Worm (Caenorhabditis elegans) whole organism, late embryonic: Measurements from ENCODE around the gene nspg-14.

Experiments
- K09A11.1 ChIP-seq: sonication (generic microtip); optimal IDR thresholded peaks from 2 replicates; lab custom pipeline; 2017; ENCODE audit warnings: antibody characterized with exemption, mild to moderate bottlenecking, missing genetic modification characterization, missing compliant biosample characterization; ENCODE audit not compliant: insufficient read depth
- T23F11.4 ChIP-seq: fragments of 200-800 bp; sonication (Bioruptor generic); optimal IDR thresholded peaks from 2 replicates; lab custom pipeline; 2018; ENCODE audit warnings: mild to moderate bottlenecking, missing genetic modification characterization, missing compliant biosample characterization
- ceh-30 ChIP-seq: fragments of 150-350 bp; optimal IDR thresholded peaks from 2 replicates; lab custom pipeline; 2014; ENCODE audit warnings: missing biosample characterization, missing genetic modification characterization
- fkh-10 ChIP-seq: fragments of 150-350 bp; optimal IDR thresholded peaks from 2 replicates; lab custom pipeline; 2014; ENCODE audit warnings: missing biosample characterization, missing genetic modification reagents, missing genetic modification characterization
- nhr-11 ChIP-seq: fragments of 150-350 bp; optimal IDR thresholded peaks from 2 replicates; lab custom pipeline; 2014; ENCODE audit warnings: missing biosample characterization, missing genetic modification characterization
- pros-1 ChIP-seq: fragments of 150-350 bp; optimal IDR thresholded peaks from 2 replicates; lab custom pipeline; 2014; ENCODE audit warnings: missing biosample characterization, missing genetic modification reagents, missing genetic modification characterization
- tbx-2 ChIP-seq: sonication (generic microtip); optimal IDR thresholded peaks from 2 replicates; lab custom pipeline; 2016; ENCODE audit warnings: missing genetic modification characterization, missing compliant biosample characterization

DNA sequence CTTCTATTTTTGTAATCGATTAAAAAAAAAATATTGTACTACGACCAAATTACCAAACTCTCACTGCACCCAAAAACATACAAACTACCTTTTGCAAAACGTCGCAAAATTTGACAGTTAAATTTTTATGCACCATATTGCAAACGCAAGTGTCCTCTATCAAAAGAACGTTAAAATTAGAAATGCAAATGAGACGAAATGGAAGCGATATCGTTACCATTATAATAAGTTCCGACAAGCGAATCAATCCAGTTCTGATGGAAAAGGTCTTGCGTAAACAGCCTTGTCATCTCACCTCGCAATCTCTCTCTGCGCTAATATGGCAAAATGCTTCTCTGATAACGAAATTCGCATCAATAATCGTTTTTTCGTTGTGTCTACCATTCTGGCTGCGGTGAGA lies 15.2 kb downstream of the nspg-14 start:
- no peak for TF ChIP-seq fkh-10 (GFP tag; lab: Kevin White, UChicago)
- no peak for TF ChIP-seq tbx-2 (tag; lab: Kevin White, UChicago)
- no peak for TF ChIP-seq K09A11.1
- TF ChIP-seq pros-1, result no peak
- TF ChIP-seq nhr-11 (tag; lab: Kevin White, UChicago), result no peak
- no peak for TF ChIP-seq ceh-30 (tag; lab: Kevin White, UChicago)
- no peak for TF ChIP-seq T23F11.4 (GFP tag; lab: Kevin White, UChicago)
